Worm (Caenorhabditis elegans) whole organism, early embryonic: Measurements from ENCODE around the gene ndc-80.

ENCODE experiments used
- F13C5.2 ChIP-seq: sonication (generic microtip); optimal IDR thresholded peaks from 2 replicates; lab custom pipeline; 2017; ENCODE audit warnings: mild to moderate bottlenecking, missing genetic modification characterization, inconsistent platforms, missing compliant biosample characterization
- ama-1 ChIP-seq: fragments of 150-350 bp; optimal IDR thresholded peaks from 2 replicates; lab custom pipeline; 2014
- ceh-13 ChIP-seq: fragments of 200-800 bp; sonication (Bioruptor generic); optimal IDR thresholded peaks from 2 replicates; lab custom pipeline; 2018; ENCODE audit warnings: mild to moderate bottlenecking, missing genetic modification characterization, missing compliant biosample characterization
- ceh-36 ChIP-seq: sonication (generic microtip); optimal IDR thresholded peaks from 2 replicates; lab custom pipeline; 2016; ENCODE audit warnings: missing genetic modification characterization, inconsistent platforms, missing compliant biosample characterization
- flt-1 ChIP-seq: fragments of 200-800 bp; sonication (Bioruptor generic); IDR thresholded peaks from 2 replicates; pipeline ENCODE4 v1.3.6; 2022; ENCODE audit warnings: missing genetic modification characterization, missing compliant biosample characterization
- hmbx-1 ChIP-seq: sonication (generic microtip); optimal IDR thresholded peaks from 2 replicates; lab custom pipeline; 2016; ENCODE audit warnings: mild to moderate bottlenecking, missing genetic modification characterization, missing compliant biosample characterization
- hmg-4 ChIP-seq: fragments of 200-800 bp; sonication (Bioruptor generic); optimal IDR thresholded peaks from 2 replicates; lab custom pipeline; 2018; ENCODE audit warnings: mild to moderate bottlenecking, missing genetic modification characterization, missing compliant biosample characterization
- hnd-1 ChIP-seq: sonication (generic microtip); optimal IDR thresholded peaks from 2 replicates; lab custom pipeline; 2016; ENCODE audit warnings: missing genetic modification characterization, missing compliant biosample characterization
- pes-1 ChIP-seq: fragments of 200-800 bp; sonication (Bioruptor generic); IDR thresholded peaks from 2 replicates; pipeline ENCODE4 v1.3.6; 2022; ENCODE audit warnings: missing genetic modification reagents, missing genetic modification characterization, missing compliant biosample characterization
- sea-1 ChIP-seq: fragments of 200-800 bp; sonication (Bioruptor generic); conservative IDR thresholded peaks from 2 replicates; pipeline ENCODE4 v1.3.6; 2022; ENCODE audit warnings: missing genetic modification characterization, missing compliant biosample characterization
- tbx-11 ChIP-seq: fragments of 200-800 bp; sonication (Bioruptor generic); IDR thresholded peaks from 2 replicates; pipeline ENCODE4 v1.3.6; 2022; ENCODE audit warnings: missing genetic modification characterization, missing compliant biosample characterization
- tbx-37 ChIP-seq: fragments of 200-800 bp; sonication (Bioruptor generic); conservative IDR thresholded peaks from 2 replicates; pipeline ENCODE4 v1.3.6; 2022; ENCODE audit warnings: missing genetic modification reagents, missing genetic modification characterization, missing compliant biosample characterization
- tra-4 ChIP-seq: sonication (generic microtip); optimal IDR thresholded peaks from 2 replicates; lab custom pipeline; 2017; ENCODE audit warnings: missing genetic modification characterization, missing compliant biosample characterization

- TF ChIP-seq hmbx-1 = no peak
- TF ChIP-seq tbx-11 = no peak
- no peak for TF ChIP-seq pes-1 (GFP tag; lab: Robert Waterston, UW)
- TF ChIP-seq ama-1 = no peak
- TF ChIP-seq hmg-4 (GFP tag; lab: Kevin White, UChicago) = no peak
- no peak for TF ChIP-seq F13C5.2 (tag; lab: Kevin White, UChicago)
- no peak for TF ChIP-seq sea-1 (GFP tag; lab: Robert Waterston, UW)
- no peak for TF ChIP-seq flt-1
- TF ChIP-seq ceh-36 (tag; lab: Kevin White, UChicago) = no peak
- TF ChIP-seq hnd-1 = no peak
- no peak for TF ChIP-seq tbx-37 (GFP tag; lab: Robert Waterston, UW)
- TF ChIP-seq ceh-13 (GFP tag; lab: Kevin White, UChicago) = no peak
- no peak for TF ChIP-seq tra-4 (tag; lab: Kevin White, UChicago)
Measured at ce11 chrIV:10046005-10046404, 39.9 kb upstream of the ndc-80 start.
